Worm (Caenorhabditis elegans) whole organism, L2 larva: ENCODE results near the gene idpp-5.

Experiments used
- ZK546.5 ChIP-seq: sonication (generic microtip); optimal IDR thresholded peaks from 2 replicates; lab custom pipeline; 2017; ENCODE audit warnings: missing biosample characterization, missing genetic modification characterization
- aly-2 ChIP-seq: fragments of 150-350 bp; optimal IDR thresholded peaks from 2 replicates; lab custom pipeline; 2014; ENCODE audit warnings: missing biosample characterization, missing genetic modification characterization
- fos-1 ChIP-seq: fragments of 150-350 bp; optimal IDR thresholded peaks from 2 replicates; lab custom pipeline; 2014; ENCODE audit warnings: missing biosample characterization, missing genetic modification characterization
- lin-11 ChIP-seq: fragments of 150-350 bp; sonication (generic microtip); optimal IDR thresholded peaks from 2 replicates; lab custom pipeline; 2014; ENCODE audit warnings: missing biosample characterization, missing genetic modification characterization, inconsistent platforms, mixed read lengths
- lin-13 ChIP-seq: fragments of 150-350 bp; optimal IDR thresholded peaks from 2 replicates; lab custom pipeline; 2014; ENCODE audit warnings: missing biosample characterization, missing genetic modification reagents, missing genetic modification characterization
- lsy-2 ChIP-seq, 2 experiments: fragments of 150-350 bp in 1 of 2; sonication (generic microtip) in 1 of 2; optimal IDR thresholded peaks; 2 replicates each; lab custom pipeline; 2014 to 2017; ENCODE audit warnings: missing biosample characterization in 2 of 2, missing genetic modification characterization in 2 of 2
- nhr-237 ChIP-seq: fragments of 150-350 bp; optimal IDR thresholded peaks from 2 replicates; lab custom pipeline; 2014; ENCODE audit warnings: missing biosample characterization, missing genetic modification characterization
- unc-62 ChIP-seq: fragments of 150-350 bp; optimal IDR thresholded peaks from 2 replicates; lab custom pipeline; 2014; ENCODE audit warnings: missing biosample characterization, missing genetic modification reagents, missing genetic modification characterization
- zag-1 ChIP-seq: fragments of 150-350 bp; optimal IDR thresholded peaks from 2 replicates; lab custom pipeline; 2014; ENCODE audit warnings: missing biosample characterization, missing genetic modification characterization
- ztf-11 ChIP-seq: sonication (generic microtip); optimal IDR thresholded peaks from 2 replicates; lab custom pipeline; 2017; ENCODE audit warnings: missing biosample characterization, missing genetic modification characterization

DNA sequence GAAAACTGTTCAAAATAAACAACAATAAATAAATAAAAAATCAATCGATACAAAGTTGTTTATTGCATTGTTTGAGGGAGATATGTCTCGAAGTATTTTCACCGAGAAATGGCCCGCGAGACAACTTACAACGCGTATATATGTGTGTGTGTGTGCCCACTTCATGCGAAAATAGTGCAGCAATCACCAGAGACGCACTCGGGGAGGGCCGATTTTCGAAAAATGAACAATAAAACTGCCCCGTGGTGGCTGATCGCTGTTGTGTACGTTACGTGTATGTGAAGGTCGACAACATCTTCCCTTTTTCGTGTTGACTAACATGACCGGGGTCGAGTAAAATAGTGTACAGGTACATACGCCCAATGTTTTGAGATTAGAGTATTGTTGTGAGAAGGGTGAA is 4.1 kb downstream of the idpp-5 start:
- TF ChIP-seq aly-2 (tag; lab: Kevin White, UChicago) (no peak), lsy-2 (tag; optimal IDR thresholded peaks at IDR 0.05; lab: Kevin White, UChicago) (peak in 1 of 2 experiments; percentile 68), unc-62 (no peak), ZK546.5 (tag; lab: Kevin White, UChicago) (no peak), ztf-11 (tag; lab: Kevin White, UChicago) (no peak), zag-1 (tag; lab: Kevin White, UChicago) (no peak), lin-13 (GFP tag; lab: Kevin White, UChicago) (no peak), lin-11 (tag; lab: Kevin White, UChicago) (no peak), nhr-237 (tag; lab: Kevin White, UChicago) (no peak), fos-1 (tag; lab: Kevin White, UChicago) (peak; percentile 32)
